Worm (Caenorhabditis elegans) whole organism, early embryonic: ENCODE data around the gene M176.5.
"Not testable (repeated sequence)": the region's sequence is repeated elsewhere in the genome, so short reads cannot be mapped to it uniquely, and the experiment has no call there.

Experiments used
- B0310.2 ChIP-seq: sonication (generic microtip); optimal IDR thresholded peaks from 2 replicates; lab custom pipeline; 2016; ENCODE audit warnings: mild to moderate bottlenecking, missing genetic modification characterization, missing compliant biosample characterization
- F13C5.2 ChIP-seq: sonication (generic microtip); optimal IDR thresholded peaks from 2 replicates; lab custom pipeline; 2017; ENCODE audit warnings: mild to moderate bottlenecking, missing genetic modification characterization, inconsistent platforms, missing compliant biosample characterization
- aly-1 ChIP-seq: sonication (generic microtip); optimal IDR thresholded peaks from 2 replicates; lab custom pipeline; 2016; ENCODE audit warnings: missing genetic modification characterization, missing compliant biosample characterization
- ama-1 ChIP-seq: fragments of 150-350 bp; optimal IDR thresholded peaks from 2 replicates; lab custom pipeline; 2014
- ceh-13 ChIP-seq: fragments of 200-800 bp; sonication (Bioruptor generic); optimal IDR thresholded peaks from 2 replicates; lab custom pipeline; 2018; ENCODE audit warnings: mild to moderate bottlenecking, missing genetic modification characterization, missing compliant biosample characterization
- ceh-36 ChIP-seq: sonication (generic microtip); optimal IDR thresholded peaks from 2 replicates; lab custom pipeline; 2016; ENCODE audit warnings: missing genetic modification characterization, inconsistent platforms, missing compliant biosample characterization
- ets-7 ChIP-seq: sonication (generic microtip); optimal IDR thresholded peaks from 2 replicates; lab custom pipeline; 2016; ENCODE audit warnings: missing genotype, missing genetic modification characterization, missing compliant biosample characterization
- flt-1 ChIP-seq: fragments of 200-800 bp; sonication (Bioruptor generic); IDR thresholded peaks from 2 replicates; pipeline ENCODE4 v1.3.6; 2022; ENCODE audit warnings: missing genetic modification characterization, missing compliant biosample characterization
- hmbx-1 ChIP-seq: sonication (generic microtip); optimal IDR thresholded peaks from 2 replicates; lab custom pipeline; 2016; ENCODE audit warnings: mild to moderate bottlenecking, missing genetic modification characterization, missing compliant biosample characterization
- hmg-4 ChIP-seq: fragments of 200-800 bp; sonication (Bioruptor generic); optimal IDR thresholded peaks from 2 replicates; lab custom pipeline; 2018; ENCODE audit warnings: mild to moderate bottlenecking, missing genetic modification characterization, missing compliant biosample characterization
- hnd-1 ChIP-seq: sonication (generic microtip); optimal IDR thresholded peaks from 2 replicates; lab custom pipeline; 2016; ENCODE audit warnings: missing genetic modification characterization, missing compliant biosample characterization
- pes-1 ChIP-seq: fragments of 200-800 bp; sonication (Bioruptor generic); IDR thresholded peaks from 2 replicates; pipeline ENCODE4 v1.3.6; 2022; ENCODE audit warnings: missing genetic modification reagents, missing genetic modification characterization, missing compliant biosample characterization
- scrt-1 ChIP-seq: fragments of 200-800 bp; sonication (Bioruptor generic); IDR thresholded peaks from 2 replicates; pipeline ENCODE4 v1.3.6; 2022; ENCODE audit warnings: missing genetic modification characterization, missing compliant biosample characterization
- sea-1 ChIP-seq: fragments of 200-800 bp; sonication (Bioruptor generic); conservative IDR thresholded peaks from 2 replicates; pipeline ENCODE4 v1.3.6; 2022; ENCODE audit warnings: missing genetic modification characterization, missing compliant biosample characterization
- tbx-11 ChIP-seq: fragments of 200-800 bp; sonication (Bioruptor generic); IDR thresholded peaks from 2 replicates; pipeline ENCODE4 v1.3.6; 2022; ENCODE audit warnings: missing genetic modification characterization, missing compliant biosample characterization
- tbx-37 ChIP-seq: fragments of 200-800 bp; sonication (Bioruptor generic); conservative IDR thresholded peaks from 2 replicates; pipeline ENCODE4 v1.3.6; 2022; ENCODE audit warnings: missing genetic modification reagents, missing genetic modification characterization, missing compliant biosample characterization
- tra-4 ChIP-seq: sonication (generic microtip); optimal IDR thresholded peaks from 2 replicates; lab custom pipeline; 2017; ENCODE audit warnings: missing genetic modification characterization, missing compliant biosample characterization

The M176.5 gene

DNA sequence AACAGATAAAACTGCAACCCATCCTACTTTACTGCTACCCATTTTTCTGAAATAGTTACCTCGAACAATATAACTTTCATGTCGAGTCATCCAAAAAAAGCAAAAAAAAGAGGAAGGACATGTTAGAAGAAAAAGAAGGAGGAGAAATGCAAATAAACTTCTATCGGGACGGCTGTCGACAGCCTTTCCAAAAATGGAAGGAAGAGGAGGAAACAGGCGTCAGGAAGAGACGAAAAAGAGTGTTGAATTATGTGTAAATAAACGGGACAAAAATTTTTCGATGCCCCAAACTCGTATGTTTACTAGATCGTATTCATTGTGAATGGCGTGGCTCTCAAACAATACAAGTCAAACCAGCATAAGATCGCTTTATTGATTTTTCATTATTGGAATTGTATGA is at the start of gene M176.5:
M176.5 (minus strand) TSS at position 101 of the 400 bp plus-strand sequence.
- TF ChIP-seq tra-4 (tag; lab: Kevin White, UChicago) (no peak), tbx-37 (GFP tag; lab: Robert Waterston, UW) (no peak), ceh-13 (no peak), hnd-1 (tag; lab: Kevin White, UChicago) (no peak), hmbx-1 (tag; lab: Kevin White, UChicago) (no peak), scrt-1 (no peak), ets-7 (no peak), pes-1 (no peak), F13C5.2 (tag; lab: Kevin White, UChicago) (no peak), tbx-11 (GFP tag; lab: Robert Waterston, UW) (no peak), sea-1 (no peak), aly-1 (no peak), B0310.2 (tag; lab: Kevin White, UChicago) (no peak), ama-1 (no peak), hmg-4 (no peak), flt-1 (GFP tag; lab: Robert Waterston, UW) (no peak), ceh-36 (tag; lab: Kevin White, UChicago) (no peak)

DNA sequence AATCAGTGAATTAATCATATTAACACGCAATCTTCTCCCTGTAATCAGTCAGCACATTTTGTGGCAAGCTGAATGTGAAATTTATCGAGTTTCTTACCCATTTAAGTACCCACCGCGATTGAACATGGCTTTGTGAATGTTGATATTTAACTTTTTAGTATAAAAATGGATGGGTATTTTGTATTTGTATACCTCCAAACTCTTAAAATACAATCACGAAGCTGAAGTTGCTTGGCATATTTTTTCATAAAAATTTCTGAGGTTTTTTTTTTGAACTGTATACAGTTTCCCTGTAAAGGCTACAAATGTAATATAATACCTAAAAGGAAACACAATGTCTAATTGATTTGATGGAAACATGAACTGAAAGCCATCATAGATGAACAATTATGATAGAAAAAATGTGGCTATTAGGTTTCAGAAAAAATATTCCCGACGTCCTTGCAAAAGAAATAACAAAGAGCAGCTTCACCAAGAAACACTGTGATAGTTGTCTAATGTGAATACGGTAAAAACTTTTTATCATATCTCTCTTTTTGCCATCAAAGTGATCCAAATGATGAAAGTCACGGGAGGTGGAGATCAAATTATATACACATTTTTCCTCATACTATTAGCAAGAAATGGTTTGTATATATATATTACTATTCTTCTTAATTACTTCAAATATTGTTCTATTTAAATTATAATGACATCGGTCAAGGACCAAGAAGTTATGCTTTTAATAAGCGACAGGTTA is 47.0 kb upstream of the M176.5 start, which contains the start of the genes chil-25 and chil-26:
chil-25 (minus strand) TSS at position 101 of the 739 bp plus-strand sequence.
chil-26 (plus strand) TSS at position 689 of the 739 bp plus-strand sequence.
- TF ChIP-seq tra-4 (tag; lab: Kevin White, UChicago) (no peak), tbx-37 (GFP tag; lab: Robert Waterston, UW) (no peak), ets-7 (no peak), F13C5.2 (tag; lab: Kevin White, UChicago) (no peak), sea-1 (no peak)

DNA sequence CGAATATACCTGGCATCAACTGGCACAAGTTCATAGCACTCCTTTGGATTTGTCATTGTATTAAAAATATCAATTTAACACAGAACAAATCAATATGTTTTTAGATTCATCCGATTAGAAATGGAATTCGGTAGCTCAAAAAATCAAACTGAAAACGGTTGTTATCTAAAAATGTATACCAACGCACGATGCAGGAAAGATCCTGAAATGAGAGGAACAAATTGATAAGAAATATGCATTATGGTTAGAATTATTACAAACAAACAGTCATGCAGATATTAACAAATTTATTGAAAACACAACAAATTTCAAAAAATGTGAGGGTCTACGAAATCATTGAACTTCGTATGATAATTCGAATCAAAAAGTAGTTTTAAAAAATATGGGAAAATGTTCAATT is 42.5 kb upstream of the M176.5 start, which contains the start of gene T19H5.6:
T19H5.6 (minus strand) TSS at position 195 of the 400 bp plus-strand sequence.
- TF ChIP-seq sea-1 (no peak), pes-1 (no peak), tbx-11 (GFP tag; lab: Robert Waterston, UW) (no peak), flt-1 (GFP tag; lab: Robert Waterston, UW) (no peak), hnd-1 (tag; lab: Kevin White, UChicago) (no peak), tbx-37 (GFP tag; lab: Robert Waterston, UW) (no peak), F13C5.2 (tag; lab: Kevin White, UChicago) (no peak), hmbx-1 (tag; lab: Kevin White, UChicago) (no peak), ets-7 (no peak)

- TF ChIP-seq pes-1 (no peak), scrt-1 (no peak), B0310.2 (tag; lab: Kevin White, UChicago) (no peak), flt-1 (GFP tag; lab: Robert Waterston, UW) (no peak), tra-4 (tag; lab: Kevin White, UChicago) (no peak), hmg-4 (no peak), ceh-13 (no peak), tbx-37 (GFP tag; lab: Robert Waterston, UW) (no peak), hnd-1 (tag; lab: Kevin White, UChicago) (no peak), sea-1 (no peak), ama-1 (no peak), ceh-36 (tag; lab: Kevin White, UChicago) (no peak), F13C5.2 (tag; lab: Kevin White, UChicago) (no peak), tbx-11 (GFP tag; lab: Robert Waterston, UW) (no peak), ets-7 (no peak)
Measured at ce11 chrII:9468414-9468813, 40.9 kb upstream of the M176.5 start, which contains the start of gene chil-23. Gene chil-23 (minus strand): TSS chrII:9468611.

- TF ChIP-seq flt-1 (GFP tag; lab: Robert Waterston, UW) (no peak), F13C5.2 (tag; lab: Kevin White, UChicago) (no peak), tra-4 (tag; lab: Kevin White, UChicago) (no peak), B0310.2 (tag; lab: Kevin White, UChicago) (no peak), scrt-1 (no peak), pes-1 (no peak), ama-1 (no peak), tbx-11 (GFP tag; lab: Robert Waterston, UW) (no peak), hmg-4 (no peak), hmbx-1 (tag; lab: Kevin White, UChicago) (no peak), hnd-1 (tag; lab: Kevin White, UChicago) (no peak), ceh-36 (tag; lab: Kevin White, UChicago) (no peak), aly-1 (no peak), tbx-37 (GFP tag; lab: Robert Waterston, UW) (no peak)
Measured at ce11 chrII:9466095-9466494, 38.6 kb upstream of the M176.5 start, which contains the start of gene chil-22. Gene chil-22 (minus strand): TSS chrII:9466195.

ce11 chrII:9461881-9462280 is 34.3 kb upstream of the M176.5 start, which contains the start of gene chil-21:
Gene chil-21 (minus strand): TSS chrII:9461981.
- not testable (repeated sequence) for TF ChIP-seq tra-4 (tag; lab: Kevin White, UChicago); ceh-36 (tag; lab: Kevin White, UChicago); tbx-11 (GFP tag; lab: Robert Waterston, UW)

DNA sequence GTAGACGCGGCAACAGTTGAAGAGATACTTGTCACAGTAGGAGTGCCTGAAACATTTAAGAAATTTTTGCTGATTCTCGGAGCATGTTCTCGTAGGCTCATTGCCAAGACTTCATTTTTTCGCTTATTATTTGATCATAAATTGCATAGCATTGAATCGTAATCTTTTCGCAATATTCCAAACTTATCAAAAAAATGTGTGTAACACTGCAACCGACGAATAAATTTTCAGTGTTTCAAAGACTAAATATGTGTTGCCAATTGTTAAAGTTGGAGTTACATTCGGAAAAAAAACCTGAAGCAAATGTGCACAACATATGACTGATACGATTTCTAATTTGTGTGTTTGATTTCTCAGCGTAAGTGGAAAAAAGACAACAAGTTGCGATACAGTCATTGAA is 31.9 kb upstream of the M176.5 start, which contains the start of gene R09D1.14:
R09D1.14 (minus strand) TSS at position 101 of the 400 bp plus-strand sequence.
- TF ChIP-seq tbx-37 (GFP tag; lab: Robert Waterston, UW); sea-1; tra-4 (tag; lab: Kevin White, UChicago): not testable (repeated sequence)

- TF ChIP-seq hmbx-1 (tag; lab: Kevin White, UChicago), result no peak
- TF ChIP-seq aly-1, result no peak
- no peak for TF ChIP-seq ets-7
- no peak for TF ChIP-seq ceh-13
- no peak for TF ChIP-seq hnd-1 (tag; lab: Kevin White, UChicago)
- no peak for TF ChIP-seq flt-1 (GFP tag; lab: Robert Waterston, UW)
- no peak for TF ChIP-seq scrt-1
- TF ChIP-seq tbx-37 (GFP tag; lab: Robert Waterston, UW), result no peak
- TF ChIP-seq tra-4 (tag; lab: Kevin White, UChicago), result no peak
- TF ChIP-seq ama-1, result no peak
- TF ChIP-seq B0310.2 (tag; lab: Kevin White, UChicago), result no peak
- no peak for TF ChIP-seq pes-1
- no peak for TF ChIP-seq ceh-36 (tag; lab: Kevin White, UChicago)
- TF ChIP-seq tbx-11 (GFP tag; lab: Robert Waterston, UW), result no peak
- TF ChIP-seq sea-1, result no peak
- no peak for TF ChIP-seq F13C5.2 (tag; lab: Kevin White, UChicago)
- no peak for TF ChIP-seq hmg-4
Measured at ce11 chrII:9454304-9454703, 26.8 kb upstream of the M176.5 start, which contains the start of gene chil-19. Gene chil-19 (minus strand): TSS chrII:9454404.
